Fruit fly (Drosophila melanogaster) whole organism, embryonic: Measurements from ENCODE around the gene CG6839.

Experiments used
- Aef1 ChIP-seq: fragments of 200-800 bp; sonication (Bioruptor generic); IDR thresholded peaks from 3 replicates; pipeline ENCODE4 v1.3.6; 2022; ENCODE audit warnings: missing biosample characterization, missing genetic modification characterization
- CG14014 ChIP-seq: fragments of 200-800 bp; sonication (Bioruptor generic); IDR thresholded peaks from 2 replicates; pipeline ENCODE4 v1.3.6; 2022; ENCODE audit warnings: missing biosample characterization, missing genetic modification characterization
- CG15269 ChIP-seq: fragments of 200-800 bp; sonication (Bioruptor generic); optimal IDR thresholded peaks from 2 replicates; lab custom pipeline; 2018; ENCODE audit warnings: missing biosample characterization, mild to moderate bottlenecking, missing genetic modification characterization, moderate library complexity
- CG1529 ChIP-seq: fragments of 200-800 bp; sonication (Bioruptor generic); optimal IDR thresholded peaks from 3 replicates; lab custom pipeline; 2018; ENCODE audit warnings: missing biosample characterization, missing genetic modification characterization
- CG17568 ChIP-seq: fragments of 200-800 bp; sonication (Bioruptor generic); optimal IDR thresholded peaks from 2 replicates; lab custom pipeline; 2018; ENCODE audit warnings: missing biosample characterization, mild to moderate bottlenecking, missing genetic modification characterization, moderate library complexity
- CG18619 ChIP-seq: fragments of 200-800 bp; sonication (Bioruptor generic); optimal IDR thresholded peaks from 3 replicates; lab custom pipeline; 2017; ENCODE audit warnings: missing biosample characterization, mild to moderate bottlenecking, missing genetic modification characterization
- CG2116 ChIP-seq: fragments of 200-800 bp; sonication (Bioruptor generic); optimal IDR thresholded peaks from 3 replicates; lab custom pipeline; 2018; ENCODE audit warnings: missing biosample characterization, mild to moderate bottlenecking, missing genetic modification characterization
- CG2120 ChIP-seq: fragments of 200-800 bp; sonication (Bioruptor generic); optimal IDR thresholded peaks from 3 replicates; lab custom pipeline; 2016; ENCODE audit warnings: missing biosample characterization, missing genetic modification characterization
- CG2199 ChIP-seq: fragments of 200-800 bp; sonication (Bioruptor generic); IDR thresholded peaks from 3 replicates; pipeline ENCODE4 v1.3.6; 2022; ENCODE audit warnings: missing biosample characterization, missing genetic modification characterization
- CG3281 ChIP-seq: fragments of 200-800 bp; sonication (Bioruptor generic); optimal IDR thresholded peaks from 3 replicates; lab custom pipeline; 2017; ENCODE audit warnings: missing biosample characterization, mild to moderate bottlenecking, missing genetic modification characterization
- CG7786 ChIP-seq: fragments of 200-800 bp; sonication (Bioruptor generic); optimal IDR thresholded peaks from 2 replicates; lab custom pipeline; 2016; ENCODE audit warnings: missing biosample characterization, missing genetic modification characterization
- CG9437 ChIP-seq: fragments of 200-800 bp; sonication (Bioruptor generic); optimal IDR thresholded peaks from 2 replicates; lab custom pipeline; 2018; ENCODE audit warnings: missing biosample characterization, mild to moderate bottlenecking, missing genetic modification characterization
- CG9609 ChIP-seq: fragments of 200-800 bp; sonication (Bioruptor generic); optimal IDR thresholded peaks from 3 replicates; lab custom pipeline; 2016; ENCODE audit warnings: missing biosample characterization, missing genetic modification characterization
- CTCF ChIP-seq: fragments of 200-800 bp; sonication (Bioruptor generic); optimal IDR thresholded peaks from 2 replicates; lab custom pipeline; 2017; ENCODE audit warnings: missing biosample characterization, mild to moderate bottlenecking, missing genetic modification characterization, moderate library complexity
- Ets97D ChIP-seq: fragments of 200-800 bp; sonication (Bioruptor generic); optimal IDR thresholded peaks from 3 replicates; lab custom pipeline; 2016; ENCODE audit warnings: missing biosample characterization, missing genetic modification characterization
- HHEX ChIP-seq: fragments of 200-800 bp; sonication (Bioruptor generic); optimal IDR thresholded peaks from 3 replicates; lab custom pipeline; 2017; ENCODE audit warnings: missing biosample characterization, mild to moderate bottlenecking, missing genetic modification characterization, missing genetic modification reagents
- Hr78 ChIP-seq, 2 experiments: fragments of 200-800 bp in 1 of 2; fragments of >200 bp in 1 of 2; sonication (Bioruptor generic) in 1 of 2; optimal IDR thresholded peaks; 2 replicates each; lab custom pipeline; 2017 to 2019; ENCODE audit warnings: missing biosample characterization in 2 of 2, missing genetic modification characterization in 2 of 2, mild to moderate bottlenecking in 1 of 2, moderate library complexity in 1 of 2
- Hsf ChIP-seq: fragments of 200-800 bp; sonication (Bioruptor generic); optimal IDR thresholded peaks from 3 replicates; lab custom pipeline; 2016; ENCODE audit warnings: missing biosample characterization, missing genetic modification characterization
- Mad ChIP-seq: fragments of 200-800 bp; sonication (Bioruptor generic); optimal IDR thresholded peaks from 2 replicates; lab custom pipeline; 2016; ENCODE audit warnings: missing biosample characterization, missing genetic modification characterization
- Med ChIP-seq: fragments of 200-800 bp; sonication (Bioruptor generic); peaks from one replicate; lab custom pipeline; 2016; ENCODE audit warnings: missing biosample characterization, missing genetic modification characterization, mild to moderate bottlenecking, inconsistent platforms, moderate library complexity
- NC2α ChIP-seq: fragments of 200-800 bp; sonication (Bioruptor generic); optimal IDR thresholded peaks from 2 replicates; lab custom pipeline; 2016; ENCODE audit warnings: missing biosample characterization, missing genetic modification characterization
- Neu2 ChIP-seq: fragments of 200-800 bp; sonication (Bioruptor generic); optimal IDR thresholded peaks from 3 replicates; lab custom pipeline; 2016; ENCODE audit warnings: missing biosample characterization, missing genetic modification characterization, borderline replicate concordance
- Pdp1 ChIP-seq, 2 experiments: fragments of 200-800 bp; sonication (Bioruptor generic); optimal IDR thresholded peaks; 3 replicates each; lab custom pipeline; 2016; ENCODE audit warnings: missing biosample characterization in 2 of 2, missing genetic modification characterization in 2 of 2, mild to moderate bottlenecking in 1 of 2, moderate library complexity in 1 of 2
- Rfx ChIP-seq: fragments of 200-800 bp; sonication (Bioruptor generic); IDR thresholded peaks from 2 replicates; pipeline ENCODE4 v1.3.6; 2022; ENCODE audit warnings: missing biosample characterization, missing genetic modification characterization
- Rx ChIP-seq: fragments of 200-800 bp; sonication (Bioruptor generic); IDR thresholded peaks from 2 replicates; pipeline ENCODE4 v1.3.6; 2022; ENCODE audit warnings: missing biosample characterization, missing genetic modification characterization
- Six4 ChIP-seq: fragments of 200-800 bp; sonication (Bioruptor generic); optimal IDR thresholded peaks from 2 replicates; lab custom pipeline; 2016; ENCODE audit warnings: missing biosample characterization, missing genetic modification characterization
- Ssrp ChIP-seq: fragments of 200-800 bp; sonication (Bioruptor generic); optimal IDR thresholded peaks from 2 replicates; lab custom pipeline; 2018; ENCODE audit warnings: missing biosample characterization, mild to moderate bottlenecking, missing genetic modification characterization, moderate library complexity
- Vsx1 ChIP-seq: fragments of 200-800 bp; sonication (Bioruptor generic); optimal IDR thresholded peaks from 2 replicates; lab custom pipeline; 2017; ENCODE audit warnings: missing biosample characterization, mild to moderate bottlenecking, missing genetic modification characterization, missing genetic modification reagents
- amos ChIP-seq: fragments of 200-800 bp; sonication (Bioruptor generic); IDR thresholded peaks from 2 replicates; pipeline ENCODE4 v1.3.6; 2022; ENCODE audit warnings: missing biosample characterization, missing genetic modification characterization; ENCODE audit not compliant: partially characterized antibody
- ato ChIP-seq: fragments of 200-800 bp; sonication (Bioruptor generic); IDR thresholded peaks from 2 replicates; pipeline ENCODE4 v1.3.6; 2022; ENCODE audit warnings: missing biosample characterization, missing genetic modification characterization; ENCODE audit not compliant: partially characterized antibody
- cad ChIP-seq: fragments of >200 bp; optimal IDR thresholded peaks from 2 replicates; lab custom pipeline; 2017; ENCODE audit warnings: missing biosample characterization, missing genetic modification characterization
- chinmo ChIP-seq: fragments of 200-800 bp; sonication (Bioruptor generic); IDR thresholded peaks from 4 replicates; pipeline ENCODE4 v1.3.6; 2022; ENCODE audit warnings: missing biosample characterization, missing genetic modification characterization; ENCODE audit not compliant: partially characterized antibody
- gsb-n ChIP-seq: fragments of 200-800 bp; sonication (Bioruptor generic); optimal IDR thresholded peaks from 3 replicates; lab custom pipeline; 2018; ENCODE audit warnings: missing biosample characterization, mild to moderate bottlenecking, missing genetic modification characterization
- hkb ChIP-seq, 2 experiments: fragments of 200-800 bp in 1 of 2; fragments of >200 bp in 1 of 2; sonication (Bioruptor generic) in 1 of 2; IDR thresholded peaks in 1 of 2; optimal IDR thresholded peaks in 1 of 2; 2 replicates each; pipeline versions ENCODE4 v1.3.6 to Lab custom; 2017 to 2022; ENCODE audit warnings: missing biosample characterization in 1 of 2, missing genetic modification characterization in 1 of 2
- ken ChIP-seq: fragments of 200-800 bp; sonication (Bioruptor generic); IDR thresholded peaks from 3 replicates; pipeline ENCODE4 v1.3.6; 2022; ENCODE audit warnings: missing biosample characterization, missing genetic modification characterization
- mirr ChIP-seq: fragments of 200-800 bp; sonication (Bioruptor generic); optimal IDR thresholded peaks from 3 replicates; lab custom pipeline; 2018; ENCODE audit warnings: missing biosample characterization, mild to moderate bottlenecking, missing genetic modification characterization
- prd ChIP-seq, 3 experiments: fragments of >200 bp in 2 of 3; fragments of 200-800 bp in 1 of 3; sonication (Bioruptor generic) in 1 of 3; optimal IDR thresholded peaks in 2 of 3; IDR thresholded peaks in 1 of 3; 2 replicates in 2 of 3; 3 replicates in 1 of 3; pipeline versions ENCODE4 v1.3.6 to Lab custom; 2017 to 2022; ENCODE audit warnings: missing biosample characterization in 1 of 3, missing genetic modification characterization in 1 of 3
- psq ChIP-seq: fragments of 200-800 bp; sonication (Bioruptor generic); optimal IDR thresholded peaks from 2 replicates; lab custom pipeline; 2017; ENCODE audit warnings: missing biosample characterization, missing genetic modification characterization
- sens ChIP-seq: fragments of 200-800 bp; sonication (Bioruptor generic); peaks from one replicate; lab custom pipeline; 2016; ENCODE audit warnings: missing biosample characterization, missing genetic modification characterization
- so ChIP-seq: fragments of 200-800 bp; sonication (Bioruptor generic); IDR thresholded peaks from 3 replicates; pipeline ENCODE4 v1.3.6; 2022; ENCODE audit warnings: missing biosample characterization, missing genetic modification characterization
- sob ChIP-seq: fragments of 200-800 bp; sonication (Bioruptor generic); IDR thresholded peaks from 2 replicates; pipeline ENCODE4 v1.3.6; 2022; ENCODE audit warnings: missing biosample characterization, missing genetic modification characterization
- stwl ChIP-seq: fragments of 200-800 bp; sonication (Bioruptor generic); optimal IDR thresholded peaks from 3 replicates; lab custom pipeline; 2018; ENCODE audit warnings: missing biosample characterization, mild to moderate bottlenecking, missing genetic modification characterization, moderate library complexity
- ttk ChIP-seq: fragments of 200-800 bp; sonication (Bioruptor generic); IDR thresholded peaks from 2 replicates; pipeline ENCODE4 v2.1.2; 2022; ENCODE audit warnings: missing biosample characterization, missing genetic modification characterization
- unpg ChIP-seq: fragments of 200-800 bp; sonication (Bioruptor generic); optimal IDR thresholded peaks from 3 replicates; lab custom pipeline; 2018; ENCODE audit warnings: missing biosample characterization, mild to moderate bottlenecking, missing genetic modification characterization, moderate library complexity
- vnd ChIP-seq: fragments of 200-800 bp; sonication (Bioruptor generic); IDR thresholded peaks from 3 replicates; pipeline ENCODE4 v1.3.6; 2022; ENCODE audit warnings: missing biosample characterization, missing genetic modification characterization; ENCODE audit not compliant: partially characterized antibody
- vvl ChIP-seq: fragments of 200-800 bp; sonication (Bioruptor generic); IDR thresholded peaks from 2 replicates; pipeline ENCODE4 v1.3.6; 2022; ENCODE audit warnings: missing biosample characterization, missing genetic modification characterization
- z ChIP-seq: fragments of 200-800 bp; sonication (Bioruptor generic); IDR thresholded peaks from 3 replicates; pipeline ENCODE4 v1.3.6; 2022; ENCODE audit warnings: missing biosample characterization, missing genetic modification characterization

CG6839 gene

dm6 chr3L:18946956-18947355 lies 29.6 kb downstream of the CG6839 start (continued):
- TF ChIP-seq prd (optimal IDR thresholded peaks at IDR 0.05; lab: Kevin White, UChicago) (no peak), prd (GFP tag; IDR thresholded peaks at IDR 0.05; lab: Robert Waterston, UW) (0 out of 3 replicates have a peak, but pooled peaks have one; percentile 26), ttk (GFP tag; lab: Robert Waterston, UW) (0 out of 2 replicates have a peak, but pooled peaks have one; percentile 18), hkb (optimal IDR thresholded peaks at IDR 0.05; lab: Kevin White, UChicago) (no peak), hkb (GFP tag; IDR thresholded peaks at IDR 0.05; lab: Robert Waterston, UW) (no peak), Hsf (GFP tag; lab: Kevin White, UChicago) (peak; percentile 0)
- TF ChIP-seq, all 482 proteins: peak for 30

dm6 chr3L:18949137-18949536 lies 31.8 kb downstream of the CG6839 start:
- 0 out of 3 replicates have a peak, but pooled peaks have one; percentile 20 for TF ChIP-seq CG2199 (GFP tag; lab: Robert Waterston, UW)
- TF ChIP-seq CG2116 (GFP tag; lab: Kevin White, UChicago), result no peak
- TF ChIP-seq Rfx, result peak; percentile 28
- TF ChIP-seq vnd (GFP tag; lab: Robert Waterston, UW), result no peak
- peak; percentile 90 for TF ChIP-seq vvl (GFP tag; lab: Robert Waterston, UW)
- peak; percentile 47; the same call in 1 of the 3 replicates for TF ChIP-seq z (GFP tag; lab: Robert Waterston, UW)
- TF ChIP-seq sob (GFP tag; lab: Robert Waterston, UW), result 0 out of 2 replicates have a peak, but pooled peaks have one; percentile 24
- peak; percentile 86 for TF ChIP-seq CG9437 (GFP tag; lab: Kevin White, UChicago)
- TF ChIP-seq CG14014 (GFP tag; lab: Robert Waterston, UW), result no peak
- no peak for TF ChIP-seq unpg (GFP tag; lab: Kevin White, UChicago)
- no peak for TF ChIP-seq NC2α (GFP tag; lab: Kevin White, UChicago)
- TF ChIP-seq gsb-n (tag; lab: Kevin White, UChicago), result no peak
- TF ChIP-seq CG2120 (GFP tag; lab: Kevin White, UChicago), result no peak
- TF ChIP-seq stwl (tag; lab: Kevin White, UChicago), result peak; percentile 9
- TF ChIP-seq Hr78 (GFP tag; optimal IDR thresholded peaks at IDR 0.05; lab: Kevin White, UChicago), result peak in 1 of 2 experiments; percentile 24
- TF ChIP-seq CG9609 (GFP tag; lab: Kevin White, UChicago), result no peak
- TF ChIP-seq Vsx1, result peak; percentile 50
- 0 out of 4 replicates have a peak, but pooled peaks have one; percentile 72 for TF ChIP-seq chinmo (GFP tag; lab: Robert Waterston, UW)
- TF ChIP-seq HHEX (GFP tag; lab: Kevin White, UChicago), result no peak
- no peak for TF ChIP-seq Pdp1 (GFP tag; optimal IDR thresholded peaks at IDR 0.05; lab: Kevin White, UChicago)
- TF ChIP-seq Mad (GFP tag; lab: Kevin White, UChicago), result no peak
- no peak for TF ChIP-seq Ssrp (tag; lab: Kevin White, UChicago)
- no peak for TF ChIP-seq Six4 (GFP tag; lab: Kevin White, UChicago)
- no peak for TF ChIP-seq mirr (GFP tag; lab: Kevin White, UChicago)
- TF ChIP-seq CTCF (GFP tag; lab: Kevin White, UChicago), result peak; percentile 13

dm6 chr3L:18950359-18950758 lies 33.0 kb downstream of the CG6839 start, which contains the start of gene CG6836:
Gene CG6836 (plus strand): TSS chr3L:18950629.
- TF ChIP-seq CG3281 (GFP tag; lab: Kevin White, UChicago) (no peak), cad (GFP tag; lab: Kevin White, UChicago) (no peak), amos (GFP tag; lab: Robert Waterston, UW) (no peak), Rx (GFP tag; lab: Robert Waterston, UW) (0 out of 2 replicates have a peak, but pooled peaks have one; percentile 18), psq (GFP tag; lab: Kevin White, UChicago) (no peak), so (GFP tag; lab: Robert Waterston, UW) (no peak), Aef1 (no peak), CG7786 (GFP tag; lab: Kevin White, UChicago) (no peak), CG17568 (GFP tag; lab: Kevin White, UChicago) (no peak), CG15269 (tag; lab: Kevin White, UChicago) (no peak), sens (GFP tag; lab: Kevin White, UChicago) (peak; percentile 52), Ets97D (GFP tag; lab: Kevin White, UChicago) (no peak), ken (GFP tag; lab: Robert Waterston, UW) (peak; percentile 28; the same call in 1 of the 3 replicates), CG18619 (GFP tag; lab: Kevin White, UChicago) (no peak), Neu2 (GFP tag; lab: Kevin White, UChicago) (no peak), Hr78 (GFP tag; optimal IDR thresholded peaks at IDR 0.05; lab: Kevin White, UChicago) (no peak), ato (GFP tag; lab: Robert Waterston, UW) (no peak), CG1529 (GFP tag; lab: Kevin White, UChicago) (no peak), mirr (GFP tag; lab: Kevin White, UChicago) (peak; percentile 10), Med (peak; percentile 64)
